Worm (Caenorhabditis elegans) whole organism, L4 larva: ENCODE measurements around the gene vab-3.
A peak's percentile ranks its signal among the peaks of the same experiment; 100 is the strongest.

Experiments
- D1046.2 ChIP-seq: fragments of 200-800 bp; sonication (Bioruptor generic); IDR thresholded peaks from 2 replicates; pipeline ENCODE4 v1.3.6; 2022; ENCODE audit warnings: missing genetic modification characterization, missing compliant biosample characterization
- F26F4.8 ChIP-seq: fragments of 200-800 bp; sonication (Bioruptor generic); conservative IDR thresholded peaks from 2 replicates; pipeline ENCODE4 v1.3.6; 2022; ENCODE audit warnings: missing genetic modification characterization, missing compliant biosample characterization
- F37D6.2 ChIP-seq: sonication (generic microtip); optimal IDR thresholded peaks from 2 replicates; lab custom pipeline; 2016; ENCODE audit warnings: mild to moderate bottlenecking, missing genetic modification characterization, missing compliant biosample characterization
- T26A8.4 ChIP-seq: fragments of 200-800 bp; sonication (Bioruptor generic); IDR thresholded peaks from 2 replicates; pipeline ENCODE4 v1.3.6; 2022; ENCODE audit warnings: missing genetic modification characterization, missing compliant biosample characterization
- Y48G9A.11 ChIP-seq: fragments of 200-800 bp; sonication (Bioruptor generic); IDR thresholded peaks from 2 replicates; pipeline ENCODE4 v1.3.6; 2022; ENCODE audit warnings: missing genetic modification reagents, missing genetic modification characterization, missing compliant biosample characterization
- ZK546.5 ChIP-seq, 2 experiments: sonication (generic microtip); optimal IDR thresholded peaks; 2 replicates each; lab custom pipeline; 2017; ENCODE audit warnings: missing biosample characterization in 2 of 2, missing genetic modification characterization in 2 of 2
- aha-1 ChIP-seq: fragments of 150-350 bp; peaks from one replicate; lab custom pipeline; 2014; ENCODE audit warnings: missing biosample characterization, missing genetic modification characterization
- aly-2 ChIP-seq: sonication (generic microtip); optimal IDR thresholded peaks from 2 replicates; lab custom pipeline; 2018; ENCODE audit warnings: missing biosample characterization, missing genetic modification characterization
- arid-1 ChIP-seq: fragments of 200-800 bp; sonication (Bioruptor generic); conservative IDR thresholded peaks from 2 replicates; pipeline ENCODE4 v1.3.6; 2022; ENCODE audit warnings: missing genetic modification reagents, missing genetic modification characterization, missing compliant biosample characterization
- ceh-20 ChIP-seq: fragments of 200-800 bp; sonication (Bioruptor generic); IDR thresholded peaks from 2 replicates; pipeline ENCODE4 v1.3.6; 2022; ENCODE audit warnings: missing genetic modification reagents, missing genetic modification characterization, missing compliant biosample characterization
- ceh-28 ChIP-seq: fragments of 150-350 bp; optimal IDR thresholded peaks from 2 replicates; lab custom pipeline; 2014; ENCODE audit warnings: missing biosample characterization, missing genetic modification reagents, missing genetic modification characterization
- ceh-32 ChIP-seq: sonication (generic microtip); optimal IDR thresholded peaks from 2 replicates; lab custom pipeline; 2016; ENCODE audit warnings: mild to moderate bottlenecking, missing genetic modification characterization, missing compliant biosample characterization; ENCODE audit not compliant: poor library complexity
- ceh-44 ChIP-seq: fragments of 200-800 bp; sonication (Bioruptor generic); IDR thresholded peaks from 2 replicates; pipeline ENCODE4 v1.3.6; 2022; ENCODE audit warnings: missing genetic modification reagents, missing genetic modification characterization, missing compliant biosample characterization
- ceh-62 ChIP-seq: sonication (generic microtip); optimal IDR thresholded peaks from 2 replicates; lab custom pipeline; 2017; ENCODE audit warnings: missing biosample characterization, missing genetic modification characterization
- ctbp-1 ChIP-seq: fragments of 200-800 bp; sonication (Bioruptor generic); IDR thresholded peaks from 2 replicates; pipeline ENCODE4 v1.3.6; 2022; ENCODE audit warnings: missing genetic modification reagents, missing genetic modification characterization, missing compliant biosample characterization
- daf-16 ChIP-seq, 3 experiments: sonication (generic microtip); optimal IDR thresholded peaks; 2 replicates each; lab custom pipeline; 2016 to 2017; ENCODE audit warnings: missing genetic modification characterization in 3 of 3, missing genetic modification reagents in 3 of 3, mild to moderate bottlenecking in 2 of 3, missing compliant biosample characterization in 2 of 3, missing biosample characterization in 1 of 3, moderate library complexity in 1 of 3
- daf-8 ChIP-seq: fragments of 200-800 bp; sonication (Bioruptor generic); IDR thresholded peaks from 2 replicates; pipeline ENCODE4 v1.3.6; 2022; ENCODE audit warnings: missing genetic modification characterization, missing compliant biosample characterization
- dmd-6 ChIP-seq: fragments of 200-800 bp; sonication (Bioruptor generic); IDR thresholded peaks from 2 replicates; pipeline ENCODE4 v1.3.6; 2022; ENCODE audit warnings: missing genetic modification reagents, missing genetic modification characterization, missing compliant biosample characterization
- dmd-9 ChIP-seq: fragments of 200-800 bp; sonication (Bioruptor generic); IDR thresholded peaks from 2 replicates; pipeline ENCODE4 v1.3.6; 2022; ENCODE audit warnings: missing genetic modification reagents, missing genetic modification characterization, missing compliant biosample characterization
- dve-1 ChIP-seq: sonication (generic microtip); optimal IDR thresholded peaks from 2 replicates; lab custom pipeline; 2017; ENCODE audit warnings: antibody characterized with exemption, mild to moderate bottlenecking, missing genetic modification characterization, missing compliant biosample characterization; ENCODE audit not compliant: insufficient read depth
- egl-43 ChIP-seq: fragments of 200-800 bp; sonication (Bioruptor generic); IDR thresholded peaks from 2 replicates; pipeline ENCODE4 v1.3.6; 2022; ENCODE audit warnings: missing genetic modification reagents, missing genetic modification characterization, missing compliant biosample characterization
- hlh-11 ChIP-seq: fragments of 200-800 bp; sonication (Bioruptor generic); optimal IDR thresholded peaks from 2 replicates; lab custom pipeline; 2018; ENCODE audit warnings: mild to moderate bottlenecking, missing genetic modification characterization, missing compliant biosample characterization
- hlh-30 ChIP-seq: sonication (generic microtip); optimal IDR thresholded peaks from 2 replicates; lab custom pipeline; 2017; ENCODE audit warnings: antibody characterized with exemption, mild to moderate bottlenecking, missing genetic modification characterization, missing compliant biosample characterization; ENCODE audit not compliant: insufficient read depth
- hmg-1.1 ChIP-seq: fragments of 200-800 bp; sonication (Bioruptor generic); IDR thresholded peaks from 2 replicates; pipeline ENCODE4 v1.3.6; 2022; ENCODE audit warnings: missing genetic modification reagents, missing genetic modification characterization, missing compliant biosample characterization
- lin-13 ChIP-seq: fragments of 150-350 bp; optimal IDR thresholded peaks from 2 replicates; lab custom pipeline; 2014; ENCODE audit warnings: missing biosample characterization, missing genetic modification reagents, missing genetic modification characterization
- lin-29 ChIP-seq: fragments of 200-800 bp; sonication (Bioruptor generic); IDR thresholded peaks from 2 replicates; pipeline ENCODE4 v1.3.6; 2022; ENCODE audit warnings: missing genetic modification reagents, missing genetic modification characterization, missing compliant biosample characterization
- lin-38 ChIP-seq: fragments of 200-800 bp; sonication (Bioruptor generic); IDR thresholded peaks from 2 replicates; pipeline ENCODE4 v1.3.6; 2022; ENCODE audit warnings: missing genetic modification reagents, missing genetic modification characterization, missing compliant biosample characterization
- mdl-1 ChIP-seq, 2 experiments: fragments of 150-350 bp in 1 of 2; sonication (generic microtip) in 1 of 2; optimal IDR thresholded peaks; 2 replicates each; lab custom pipeline; 2014 to 2017; ENCODE audit warnings: missing biosample characterization in 2 of 2, missing genetic modification characterization in 2 of 2
- mep-1 ChIP-seq: fragments of 150-350 bp; sonication (generic microtip); optimal IDR thresholded peaks from 3 replicates; lab custom pipeline; 2014; ENCODE audit warnings: missing biosample characterization, missing genetic modification characterization
- mes-2 ChIP-seq: sonication (generic microtip); optimal IDR thresholded peaks from 2 replicates; lab custom pipeline; 2016; ENCODE audit warnings: missing genotype, mild to moderate bottlenecking, missing genetic modification characterization, missing compliant biosample characterization; ENCODE audit not compliant: poor library complexity, severe bottlenecking
- mxl-3 ChIP-seq: fragments of 200-800 bp; sonication (Bioruptor generic); optimal IDR thresholded peaks from 2 replicates; lab custom pipeline; 2018; ENCODE audit warnings: mild to moderate bottlenecking, missing genetic modification characterization, missing compliant biosample characterization
- nhr-111 ChIP-seq: fragments of 200-800 bp; sonication (Bioruptor generic); optimal IDR thresholded peaks from 2 replicates; lab custom pipeline; 2018; ENCODE audit warnings: mild to moderate bottlenecking, missing genetic modification characterization, missing compliant biosample characterization
- nhr-41 ChIP-seq: fragments of 200-800 bp; sonication (Bioruptor generic); IDR thresholded peaks from 2 replicates; pipeline ENCODE4 v1.3.6; 2022; ENCODE audit warnings: missing genetic modification reagents, missing genetic modification characterization, missing compliant biosample characterization
- nhr-48 ChIP-seq: sonication (generic microtip); optimal IDR thresholded peaks from 2 replicates; lab custom pipeline; 2016; ENCODE audit warnings: mild to moderate bottlenecking, missing genetic modification characterization, missing compliant biosample characterization
- nhr-77 ChIP-seq: fragments of 150-350 bp; optimal IDR thresholded peaks from 2 replicates; lab custom pipeline; 2014; ENCODE audit warnings: missing biosample characterization, missing genetic modification characterization
- rbr-2 ChIP-seq: sonication (generic microtip); optimal IDR thresholded peaks from 2 replicates; lab custom pipeline; 2016; ENCODE audit warnings: missing genotype, missing genetic modification characterization, missing compliant biosample characterization
- set-16 ChIP-seq: fragments of 200-800 bp; sonication (Bioruptor generic); IDR thresholded peaks from 2 replicates; pipeline ENCODE4 v1.3.6; 2022; ENCODE audit warnings: missing genetic modification reagents, missing genetic modification characterization, missing compliant biosample characterization
- skn-1 ChIP-seq: fragments of 150-350 bp; optimal IDR thresholded peaks from 2 replicates; lab custom pipeline; 2014; ENCODE audit warnings: missing biosample characterization, missing genetic modification characterization
- snpc-1.2 ChIP-seq: fragments of 200-800 bp; sonication (Bioruptor generic); IDR thresholded peaks from 2 replicates; pipeline ENCODE4 v1.3.6; 2022; ENCODE audit warnings: missing genetic modification reagents, missing genetic modification characterization, missing compliant biosample characterization
- snpc-4 ChIP-seq: fragments of 150-350 bp; optimal IDR thresholded peaks from 2 replicates; lab custom pipeline; 2014; ENCODE audit warnings: missing biosample characterization, missing genetic modification characterization
- spr-1 ChIP-seq: sonication (generic microtip); optimal IDR thresholded peaks from 2 replicates; lab custom pipeline; 2016; ENCODE audit warnings: mild to moderate bottlenecking, missing genetic modification characterization, missing compliant biosample characterization
- unc-62 ChIP-seq, 3 experiments: fragments of 150-350 bp in 1 of 3; sonication (generic microtip); optimal IDR thresholded peaks in 2 of 3; peaks in 1 of 3; 1 replicate in 1 of 3; 2 replicates in 2 of 3; lab custom pipeline; 2014 to 2017; ENCODE audit warnings: missing biosample characterization in 3 of 3, missing genetic modification characterization in 3 of 3, missing genetic modification reagents in 3 of 3, missing genotype in 1 of 3
- zip-11 ChIP-seq: fragments of 200-800 bp; sonication (Bioruptor generic); IDR thresholded peaks from 2 replicates; pipeline ENCODE4 v1.3.6; 2022; ENCODE audit warnings: missing genetic modification characterization, missing compliant biosample characterization
- zip-2 ChIP-seq: fragments of 150-350 bp; optimal IDR thresholded peaks from 2 replicates; lab custom pipeline; 2014; ENCODE audit warnings: missing biosample characterization, missing genetic modification characterization
- ztf-7 ChIP-seq: fragments of 150-350 bp; optimal IDR thresholded peaks from 2 replicates; lab custom pipeline; 2014; ENCODE audit warnings: missing biosample characterization, missing genetic modification characterization

The vab-3 gene

ce11 chrX:10553048-10553447 is 53.4 kb downstream of the vab-3 start:
- TF ChIP-seq unc-62 (GFP tag; optimal IDR thresholded peaks at IDR 0.05 in 1 of 2; lab: Kevin White, UChicago) (peak in 1 of 2 experiments; percentile 95), unc-62 (tag; optimal IDR thresholded peaks at IDR 0.05; lab: Kevin White, UChicago) (no peak), arid-1 (GFP tag; lab: Robert Waterston, UW) (no peak), ctbp-1 (GFP tag; lab: Robert Waterston, UW) (0 out of 2 replicates have a peak, but pooled peaks have one; percentile 18), skn-1 (no peak)

- TF ChIP-seq nhr-77 (tag; lab: Kevin White, UChicago) (no peak), spr-1 (tag; lab: Kevin White, UChicago) (peak; percentile 36), snpc-4 (tag; lab: Kevin White, UChicago) (no peak), zip-11 (GFP tag; lab: Robert Waterston, UW) (no peak), nhr-48 (tag; lab: Kevin White, UChicago) (peak; percentile 49), ZK546.5 (tag; optimal IDR thresholded peaks at IDR 0.05; lab: Kevin White, UChicago) (no peak), dmd-6 (GFP tag; lab: Robert Waterston, UW) (peak; percentile 56), F26F4.8 (GFP tag; lab: Robert Waterston, UW) (no peak), Y48G9A.11 (no peak), F37D6.2 (tag; lab: Kevin White, UChicago) (peak; percentile 56), daf-16 (GFP tag; optimal IDR thresholded peaks at IDR 0.05; lab: Kevin White, UChicago) (peak in 1 of 2 experiments; percentile 46), daf-16 (tag; optimal IDR thresholded peaks at IDR 0.05; lab: Kevin White, UChicago) (peak; percentile 56), T26A8.4 (0 out of 2 replicates have a peak, but pooled peaks have one; percentile 56), aha-1 (peak; percentile 91), snpc-1.2 (GFP tag; lab: Robert Waterston, UW) (no peak), ctbp-1 (GFP tag; lab: Robert Waterston, UW) (peak; percentile 81; the same call in 1 of the 2 replicates), ceh-20 (peak; percentile 56; the same call in 1 of the 2 replicates), ceh-62 (tag; lab: Kevin White, UChicago) (no peak), dmd-9 (0 out of 2 replicates have a peak, but pooled peaks have one; percentile 8), lin-29 (GFP tag; lab: Robert Waterston, UW) (no peak), mdl-1 (tag; optimal IDR thresholded peaks at IDR 0.05; lab: Kevin White, UChicago) (peak; percentile 57 to 84), mxl-3 (GFP tag; lab: Kevin White, UChicago) (peak; percentile 34), aly-2 (tag; lab: Kevin White, UChicago) (no peak), lin-38 (GFP tag; lab: Robert Waterston, UW) (no peak), D1046.2 (0 out of 2 replicates have a peak, but pooled peaks have one; percentile 16), rbr-2 (tag; lab: Kevin White, UChicago) (peak; percentile 80), ceh-32 (tag; lab: Kevin White, UChicago) (no peak), lin-13 (GFP tag; lab: Kevin White, UChicago) (no peak), dve-1 (tag; lab: Kevin White, UChicago) (peak; percentile 6), daf-8 (no peak), ceh-44 (GFP tag; lab: Robert Waterston, UW) (no peak), zip-2 (tag; lab: Kevin White, UChicago) (no peak), hlh-30 (peak; percentile 70), set-16 (GFP tag; lab: Robert Waterston, UW) (peak; percentile 78), unc-62 (GFP tag; optimal IDR thresholded peaks at IDR 0.05 in 1 of 2; lab: Kevin White, UChicago) (peak in 1 of 2 experiments; percentile 98), unc-62 (tag; optimal IDR thresholded peaks at IDR 0.05; lab: Kevin White, UChicago) (no peak), hmg-1.1 (GFP tag; lab: Robert Waterston, UW) (peak; percentile 77), mes-2 (peak; percentile 34), skn-1 (no peak), hlh-11 (tag; lab: Kevin White, UChicago) (peak; percentile 88), ztf-7 (tag; lab: Kevin White, UChicago) (peak; percentile 1), egl-43 (GFP tag; lab: Robert Waterston, UW) (peak; percentile 87), nhr-41 (GFP tag; lab: Robert Waterston, UW) (no peak), nhr-111 (no peak), ceh-28 (peak; percentile 63), mep-1 (tag; lab: Kevin White, UChicago) (peak; percentile 89)
Observed at ce11 chrX:10555189-10555964, 55.7 kb downstream of the vab-3 start, which contains the start of gene syd-2. syd-2 (minus strand) TSS chrX:10555239.
